Fruit fly (Drosophila melanogaster) whole organism, embryonic: Measurements from ENCODE around the gene Acp76A.

Experiments used
- CG10431 ChIP-seq: fragments of 200-800 bp; sonication (Bioruptor generic); optimal IDR thresholded peaks from 3 replicates; lab custom pipeline; 2018; ENCODE audit warnings: missing biosample characterization, mild to moderate bottlenecking, missing genetic modification characterization
- CG10543 ChIP-seq: fragments of 200-800 bp; sonication (Bioruptor generic); optimal IDR thresholded peaks from 3 replicates; lab custom pipeline; 2017; ENCODE audit warnings: missing biosample characterization, mild to moderate bottlenecking, missing genetic modification characterization, moderate library complexity
- CG11456 ChIP-seq: fragments of 200-800 bp; sonication (Bioruptor generic); IDR thresholded peaks from 3 replicates; pipeline ENCODE4 v1.3.6; 2022; ENCODE audit warnings: missing biosample characterization, missing genetic modification characterization
- CG1233 ChIP-seq: fragments of 200-800 bp; sonication (Bioruptor generic); optimal IDR thresholded peaks from 4 replicates; lab custom pipeline; 2018; ENCODE audit warnings: missing biosample characterization, mild to moderate bottlenecking, missing genetic modification characterization
- CG18262 ChIP-seq: fragments of 200-800 bp; optimal IDR thresholded peaks from 3 replicates; lab custom pipeline; 2019; ENCODE audit warnings: missing biosample characterization, mild to moderate bottlenecking, missing genetic modification characterization, moderate library complexity
- CG2120 ChIP-seq: fragments of 200-800 bp; sonication (Bioruptor generic); optimal IDR thresholded peaks from 3 replicates; lab custom pipeline; 2016; ENCODE audit warnings: missing biosample characterization, missing genetic modification characterization
- CG2202 ChIP-seq: fragments of 200-800 bp; sonication (Bioruptor generic); optimal IDR thresholded peaks from 2 replicates; lab custom pipeline; 2018; ENCODE audit warnings: missing biosample characterization, mild to moderate bottlenecking, missing genetic modification characterization
- CG2889 ChIP-seq: fragments of 200-800 bp; sonication (Bioruptor generic); IDR thresholded peaks from 3 replicates; pipeline ENCODE4 v1.3.6; 2022; ENCODE audit warnings: missing biosample characterization, missing genetic modification characterization
- CG34376 ChIP-seq: fragments of 200-800 bp; sonication (Bioruptor generic); optimal IDR thresholded peaks from 2 replicates; lab custom pipeline; 2018; ENCODE audit warnings: missing biosample characterization, mild to moderate bottlenecking, missing genetic modification characterization
- CG3726 ChIP-seq: fragments of 200-800 bp; sonication (Bioruptor generic); IDR thresholded peaks from 3 replicates; pipeline ENCODE4, ENCODE4 v1.3.6; 2022; ENCODE audit warnings: missing biosample characterization, missing genetic modification characterization
- CG42726 ChIP-seq: fragments of 200-800 bp; sonication (Bioruptor generic); IDR thresholded peaks from 2 replicates; pipeline ENCODE4 v1.3.6; 2022; ENCODE audit warnings: missing biosample characterization, missing genetic modification characterization; ENCODE audit not compliant: partially characterized antibody
- CG4282 ChIP-seq: fragments of 200-800 bp; sonication (Bioruptor generic); optimal IDR thresholded peaks from 2 replicates; lab custom pipeline; 2016; ENCODE audit warnings: missing biosample characterization, missing genetic modification characterization
- CG4617 ChIP-seq: fragments of 200-800 bp; sonication (Bioruptor generic); optimal IDR thresholded peaks from 3 replicates; lab custom pipeline; 2016; ENCODE audit warnings: missing biosample characterization, missing genetic modification characterization, borderline replicate concordance
- CG8388 ChIP-seq: fragments of 200-800 bp; sonication (Bioruptor generic); optimal IDR thresholded peaks from 2 replicates; lab custom pipeline; 2019; ENCODE audit warnings: missing biosample characterization, mild to moderate bottlenecking, missing genetic modification characterization, moderate library complexity
- CHES-1-like ChIP-seq: fragments of 200-800 bp; sonication (Bioruptor generic); optimal IDR thresholded peaks from 2 replicates; lab custom pipeline; 2016; ENCODE audit warnings: missing biosample characterization, missing genetic modification characterization
- CoRest ChIP-seq: fragments of 200-800 bp; sonication (Bioruptor generic); optimal IDR thresholded peaks from 3 replicates; lab custom pipeline; 2018; ENCODE audit warnings: missing biosample characterization, mild to moderate bottlenecking, missing genetic modification characterization, moderate library complexity
- Dbx ChIP-seq: fragments of 200-800 bp; sonication (Bioruptor generic); IDR thresholded peaks from 3 replicates; pipeline ENCODE4 v1.3.6; 2022; ENCODE audit warnings: missing biosample characterization, missing genetic modification characterization
- Drgx ChIP-seq: fragments of 200-800 bp; sonication (Bioruptor generic); IDR thresholded peaks from 2 replicates; pipeline ENCODE4 v1.3.6; 2022; ENCODE audit warnings: missing biosample characterization, missing genetic modification characterization
- Fer1 ChIP-seq: fragments of 200-800 bp; sonication (Bioruptor generic); optimal IDR thresholded peaks from 2 replicates; lab custom pipeline; 2017; ENCODE audit warnings: missing biosample characterization, mild to moderate bottlenecking, missing genetic modification characterization
- HLH3B ChIP-seq: fragments of 200-800 bp; sonication (Bioruptor generic); IDR thresholded peaks from 2 replicates; pipeline ENCODE4 v1.3.6; 2022; ENCODE audit warnings: missing biosample characterization, missing genetic modification characterization
- Hr39 ChIP-seq: fragments of >200 bp; optimal IDR thresholded peaks from 2 replicates; lab custom pipeline; 2017
- MESR4 ChIP-seq: fragments of 200-800 bp; sonication (Bioruptor generic); optimal IDR thresholded peaks from 2 replicates; lab custom pipeline; 2018; ENCODE audit warnings: missing biosample characterization, mild to moderate bottlenecking, missing genetic modification characterization, moderate library complexity
- Oli ChIP-seq: fragments of 200-800 bp; sonication (Bioruptor generic); optimal IDR thresholded peaks from 2 replicates; lab custom pipeline; 2018; ENCODE audit warnings: missing biosample characterization, mild to moderate bottlenecking, missing genetic modification characterization, moderate library complexity
- PHDP ChIP-seq: fragments of 200-800 bp; sonication (Bioruptor generic); optimal IDR thresholded peaks from 3 replicates; lab custom pipeline; 2018; ENCODE audit warnings: missing biosample characterization, mild to moderate bottlenecking, missing genetic modification characterization, moderate library complexity
- Ptx1 ChIP-seq: fragments of 200-800 bp; sonication (Bioruptor generic); IDR thresholded peaks from 2 replicates; pipeline ENCODE4 v1.3.6; 2022; ENCODE audit warnings: missing biosample characterization, missing genetic modification characterization
- Side ChIP-seq: fragments of 200-800 bp; sonication (Bioruptor generic); optimal IDR thresholded peaks from 2 replicates; lab custom pipeline; 2016; ENCODE audit warnings: missing biosample characterization, missing genetic modification characterization
- Sox100B ChIP-seq: fragments of 200-800 bp; sonication (Bioruptor generic); optimal IDR thresholded peaks from 3 replicates; lab custom pipeline; 2018; ENCODE audit warnings: missing biosample characterization, mild to moderate bottlenecking, missing genetic modification characterization
- Spps ChIP-seq: fragments of 200-800 bp; sonication (Bioruptor generic); optimal IDR thresholded peaks from 2 replicates; lab custom pipeline; 2018; ENCODE audit warnings: missing biosample characterization, mild to moderate bottlenecking, missing genetic modification characterization
- YL-1 ChIP-seq: fragments of 200-800 bp; sonication (Bioruptor generic); optimal IDR thresholded peaks from 3 replicates; lab custom pipeline; 2017; ENCODE audit warnings: missing biosample characterization, mild to moderate bottlenecking, missing genetic modification characterization
- bbx ChIP-seq: fragments of 200-800 bp; sonication (Bioruptor generic); IDR thresholded peaks from 2 replicates; pipeline ENCODE4 v1.3.6; 2022; ENCODE audit warnings: missing biosample characterization, missing genetic modification characterization; ENCODE audit not compliant: partially characterized antibody
- bsh ChIP-seq, 2 experiments: fragments of 200-800 bp; sonication (Bioruptor generic); optimal IDR thresholded peaks; 2 replicates each; lab custom pipeline; 2017 to 2018; ENCODE audit warnings: mild to moderate bottlenecking in 2 of 2, missing biosample characterization in 2 of 2, missing genetic modification characterization in 2 of 2, moderate library complexity in 1 of 2
- chinmo ChIP-seq: fragments of 200-800 bp; sonication (Bioruptor generic); IDR thresholded peaks from 4 replicates; pipeline ENCODE4 v1.3.6; 2022; ENCODE audit warnings: missing biosample characterization, missing genetic modification characterization; ENCODE audit not compliant: partially characterized antibody
- cwo ChIP-seq: fragments of 200-800 bp; sonication (Bioruptor generic); optimal IDR thresholded peaks from 3 replicates; lab custom pipeline; 2017; ENCODE audit warnings: missing biosample characterization, missing genetic modification characterization, mild to moderate bottlenecking, moderate library complexity, missing genetic modification reagents
- dimm ChIP-seq: fragments of 200-800 bp; sonication (Bioruptor generic); IDR thresholded peaks from 2 replicates; pipeline ENCODE4 v1.3.6; 2022; ENCODE audit warnings: missing biosample characterization, missing genetic modification characterization
- ems ChIP-seq: fragments of 200-800 bp; sonication (Bioruptor generic); optimal IDR thresholded peaks from 3 replicates; lab custom pipeline; 2016; ENCODE audit warnings: missing biosample characterization, missing genetic modification characterization
- ewg ChIP-seq: fragments of 200-800 bp; sonication (Bioruptor generic); optimal IDR thresholded peaks from 3 replicates; lab custom pipeline; 2017; ENCODE audit warnings: mild to moderate bottlenecking, missing biosample characterization, missing genetic modification reagents, missing genetic modification characterization
- gce ChIP-seq: fragments of 200-800 bp; sonication (Bioruptor generic); IDR thresholded peaks from 3 replicates; pipeline ENCODE4 v1.3.6; 2022; ENCODE audit warnings: missing biosample characterization, missing genetic modification characterization
- hbn ChIP-seq: fragments of 200-800 bp; sonication (Bioruptor generic); IDR thresholded peaks from 2 replicates; pipeline ENCODE4 v1.3.6; 2022; ENCODE audit warnings: missing biosample characterization, missing genetic modification characterization; ENCODE audit not compliant: partially characterized antibody
- lmd ChIP-seq: fragments of 200-800 bp; sonication (Bioruptor generic); IDR thresholded peaks from 2 replicates; pipeline ENCODE4 v1.3.6; 2022; ENCODE audit warnings: missing biosample characterization, missing genetic modification characterization
- nerfin-2 ChIP-seq: fragments of 200-800 bp; sonication (Bioruptor generic); IDR thresholded peaks from 2 replicates; pipeline ENCODE4 v1.3.6; 2022; ENCODE audit warnings: missing biosample characterization, missing genetic modification characterization; ENCODE audit not compliant: partially characterized antibody
- oc ChIP-seq: fragments of 200-800 bp; sonication (Bioruptor generic); optimal IDR thresholded peaks from 2 replicates; lab custom pipeline; 2018; ENCODE audit warnings: missing biosample characterization, mild to moderate bottlenecking, missing genetic modification characterization, moderate library complexity
- otp ChIP-seq: fragments of 200-800 bp; sonication (Bioruptor generic); IDR thresholded peaks from 3 replicates; pipeline ENCODE4, ENCODE4 v1.3.6; 2022; ENCODE audit warnings: missing biosample characterization, missing genetic modification characterization
- schlank ChIP-seq: fragments of 200-800 bp; sonication (Bioruptor generic); optimal IDR thresholded peaks from 2 replicates; lab custom pipeline; 2018; ENCODE audit warnings: missing biosample characterization, mild to moderate bottlenecking, missing genetic modification characterization
- shn ChIP-seq: fragments of 200-800 bp; sonication (Bioruptor generic); optimal IDR thresholded peaks from 3 replicates; lab custom pipeline; 2016; ENCODE audit warnings: missing biosample characterization, missing genetic modification characterization
- so ChIP-seq: fragments of 200-800 bp; sonication (Bioruptor generic); IDR thresholded peaks from 3 replicates; pipeline ENCODE4 v1.3.6; 2022; ENCODE audit warnings: missing biosample characterization, missing genetic modification characterization
- stc ChIP-seq: fragments of 200-800 bp; sonication (Bioruptor generic); IDR thresholded peaks from 2 replicates; pipeline ENCODE4 v1.3.6; 2022; ENCODE audit warnings: missing biosample characterization, missing genetic modification characterization
- tgo ChIP-seq: fragments of 200-800 bp; sonication (Bioruptor generic); IDR thresholded peaks from 3 replicates; pipeline ENCODE4 v1.3.6; 2022; ENCODE audit warnings: missing biosample characterization, missing genetic modification characterization
- vnd ChIP-seq: fragments of 200-800 bp; sonication (Bioruptor generic); IDR thresholded peaks from 3 replicates; pipeline ENCODE4 v1.3.6; 2022; ENCODE audit warnings: missing biosample characterization, missing genetic modification characterization; ENCODE audit not compliant: partially characterized antibody
- wdn ChIP-seq: fragments of 200-800 bp; sonication (Bioruptor generic); IDR thresholded peaks from 2 replicates; pipeline ENCODE4 v1.3.6; 2022; ENCODE audit warnings: missing biosample characterization, missing genetic modification characterization

The Acp76A gene

dm6 chr3L:19016133-19016804, 35.6 kb downstream of the Acp76A start (continued):
- no peak for TF ChIP-seq CG34376 (GFP tag; lab: Kevin White, UChicago)
- TF ChIP-seq shn = no peak
- peak; percentile 60 for TF ChIP-seq CG2120 (GFP tag; lab: Kevin White, UChicago)
- TF ChIP-seq dimm (GFP tag; lab: Robert Waterston, UW) = no peak
- no peak for TF ChIP-seq CG42726 (GFP tag; lab: Robert Waterston, UW)
- no peak for TF ChIP-seq CG4282 (GFP tag; lab: Kevin White, UChicago)
- TF ChIP-seq CG10431 = no peak
- peak; percentile 75; the same call in 2 of the 4 replicates for TF ChIP-seq chinmo (GFP tag; lab: Robert Waterston, UW)
- no peak for TF ChIP-seq CG11456 (GFP tag; lab: Robert Waterston, UW)
- TF ChIP-seq CG2889 (GFP tag; lab: Robert Waterston, UW) = 0 out of 3 replicates have a peak, but pooled peaks have one; percentile 8
- 0 out of 2 replicates have a peak, but pooled peaks have one; percentile 33 for TF ChIP-seq bbx
- peak; percentile 48 for TF ChIP-seq Sox100B (GFP tag; lab: Kevin White, UChicago)
- TF ChIP-seq Ptx1 (GFP tag; lab: Robert Waterston, UW) = peak; percentile 45; the same call in 1 of the 2 replicates
- TF ChIP-seq CG18262 (tag; lab: Kevin White, UChicago) = peak; percentile 38
- no peak for TF ChIP-seq cwo
- TF ChIP-seq bsh (GFP tag; optimal IDR thresholded peaks at IDR 0.05; lab: Kevin White, UChicago) = no peak
- peak; percentile 39; the same call in 2 of the 3 replicates for TF ChIP-seq tgo (GFP tag; lab: Robert Waterston, UW)
- TF ChIP-seq gce (GFP tag; lab: Robert Waterston, UW) = no peak; the same call in 2 of the 3 replicates
- TF ChIP-seq ems = no peak
- TF ChIP-seq Fer1 = no peak
- TF ChIP-seq CG8388 (GFP tag; lab: Kevin White, UChicago) = no peak
- TF ChIP-seq PHDP (tag; lab: Kevin White, UChicago) = peak; percentile 37
- no peak for TF ChIP-seq hbn
- TF ChIP-seq wdn = 0 out of 2 replicates have a peak, but pooled peaks have one; percentile 39
- TF ChIP-seq MESR4 (GFP tag; lab: Kevin White, UChicago) = no peak
- TF ChIP-seq so (GFP tag; lab: Robert Waterston, UW) = no peak
- TF ChIP-seq Oli (tag; lab: Kevin White, UChicago) = peak; percentile 34
- TF ChIP-seq ewg (GFP tag; lab: Kevin White, UChicago) = no peak
- no peak for TF ChIP-seq schlank (tag; lab: Kevin White, UChicago)
- TF ChIP-seq CG1233 (GFP tag; lab: Kevin White, UChicago) = no peak
- TF ChIP-seq Dbx (GFP tag; lab: Robert Waterston, UW) = no peak
- peak; percentile 84 for TF ChIP-seq CG10543 (GFP tag; lab: Kevin White, UChicago)
- TF ChIP-seq CoRest (tag; lab: Kevin White, UChicago) = peak; percentile 47
- TF ChIP-seq nerfin-2 (GFP tag; lab: Robert Waterston, UW) = no peak
- TF ChIP-seq CG4617 (GFP tag; lab: Kevin White, UChicago) = no peak
- TF ChIP-seq CG2202 (tag; lab: Kevin White, UChicago) = no peak
- no peak for TF ChIP-seq otp (GFP tag; lab: Robert Waterston, UW)
- no peak for TF ChIP-seq CHES-1-like (GFP tag; lab: Kevin White, UChicago)
- TF ChIP-seq YL-1 = no peak
- TF ChIP-seq lmd (GFP tag; lab: Robert Waterston, UW) = peak; percentile 44; the same call in 1 of the 2 replicates
- TF ChIP-seq CG3726 = no peak
- TF ChIP-seq Spps (tag; lab: Kevin White, UChicago) = no peak
- TF ChIP-seq oc (tag; lab: Kevin White, UChicago) = peak; percentile 90
- no peak for TF ChIP-seq Hr39 (lab: Kevin White, UChicago)
- TF ChIP-seq Drgx (GFP tag; lab: Robert Waterston, UW) = peak; percentile 38; the same call in 1 of the 2 replicates
- TF ChIP-seq Side (GFP tag; lab: Kevin White, UChicago) = no peak
- peak; percentile 20; the same call in 1 of the 2 replicates for TF ChIP-seq stc (GFP tag; lab: Robert Waterston, UW)
- TF ChIP-seq HLH3B (GFP tag; lab: Robert Waterston, UW) = no peak
- no peak for TF ChIP-seq vnd (GFP tag; lab: Robert Waterston, UW)
